Fruit fly (Drosophila melanogaster) whole organism, embryonic: Measurements from ENCODE around the gene CG42716.

Experiments
- Asciz ChIP-seq: fragments of 200-800 bp; sonication (Bioruptor generic); optimal IDR thresholded peaks from 2 replicates; lab custom pipeline; 2017; ENCODE audit warnings: missing biosample characterization, mild to moderate bottlenecking, missing genetic modification characterization, missing genetic modification reagents
- B-H2 ChIP-seq: fragments of 200-800 bp; sonication (Bioruptor generic); optimal IDR thresholded peaks from 2 replicates; lab custom pipeline; 2018; ENCODE audit warnings: missing biosample characterization, mild to moderate bottlenecking, missing genetic modification characterization
- C15 ChIP-seq: fragments of 200-800 bp; sonication (Bioruptor generic); IDR thresholded peaks from 3 replicates; pipeline ENCODE4 v1.3.6; 2022; ENCODE audit warnings: missing biosample characterization, missing genetic modification characterization
- CG10462 ChIP-seq: fragments of 200-800 bp; sonication (Bioruptor generic); optimal IDR thresholded peaks from 2 replicates; lab custom pipeline; 2016; ENCODE audit warnings: missing biosample characterization, missing genetic modification characterization
- CG11247 ChIP-seq: fragments of 200-800 bp; sonication (Bioruptor generic); IDR thresholded peaks from 2 replicates; pipeline ENCODE4 v1.3.6; 2022; ENCODE audit warnings: missing biosample characterization, missing genetic modification characterization
- CG12155 ChIP-seq: fragments of 200-800 bp; sonication (Bioruptor generic); optimal IDR thresholded peaks from 3 replicates; lab custom pipeline; 2016; ENCODE audit warnings: missing biosample characterization, missing genetic modification characterization
- CG13894 ChIP-seq: fragments of 200-800 bp; sonication (Bioruptor generic); optimal IDR thresholded peaks from 3 replicates; lab custom pipeline; 2018; ENCODE audit warnings: missing biosample characterization, mild to moderate bottlenecking, missing genetic modification characterization, moderate library complexity
- CG16779 ChIP-seq: fragments of 200-800 bp; sonication (Bioruptor generic); IDR thresholded peaks from 2 replicates; pipeline ENCODE4 v1.3.6; 2022; ENCODE audit warnings: missing biosample characterization, missing genetic modification characterization
- CG17568 ChIP-seq: fragments of 200-800 bp; sonication (Bioruptor generic); optimal IDR thresholded peaks from 2 replicates; lab custom pipeline; 2018; ENCODE audit warnings: missing biosample characterization, mild to moderate bottlenecking, missing genetic modification characterization, moderate library complexity
- CG17912 ChIP-seq: fragments of 200-800 bp; sonication (Bioruptor generic); optimal IDR thresholded peaks from 2 replicates; lab custom pipeline; 2018; ENCODE audit warnings: missing biosample characterization, mild to moderate bottlenecking, missing genetic modification characterization
- CG18011 ChIP-seq: fragments of 200-800 bp; sonication (Bioruptor generic); optimal IDR thresholded peaks from 2 replicates; lab custom pipeline; 2017; ENCODE audit warnings: missing biosample characterization, missing genetic modification characterization, mild to moderate bottlenecking, moderate library complexity, missing genotype
- CG18476 ChIP-seq: fragments of 200-800 bp; sonication (Bioruptor generic); optimal IDR thresholded peaks from 2 replicates; lab custom pipeline; 2016; ENCODE audit warnings: missing biosample characterization, mild to moderate bottlenecking, missing genetic modification characterization
- CG2199 ChIP-seq: fragments of 200-800 bp; sonication (Bioruptor generic); IDR thresholded peaks from 3 replicates; pipeline ENCODE4 v1.3.6; 2022; ENCODE audit warnings: missing biosample characterization, missing genetic modification characterization
- CG30403 ChIP-seq: fragments of 200-800 bp; sonication (Bioruptor generic); optimal IDR thresholded peaks from 3 replicates; lab custom pipeline; 2016; ENCODE audit warnings: missing biosample characterization, missing genetic modification characterization
- CG32532 ChIP-seq: fragments of 200-800 bp; sonication (Bioruptor generic); IDR thresholded peaks from 2 replicates; pipeline ENCODE4 v1.3.6; 2022; ENCODE audit warnings: missing biosample characterization, missing genetic modification characterization
- CG3281 ChIP-seq: fragments of 200-800 bp; sonication (Bioruptor generic); optimal IDR thresholded peaks from 3 replicates; lab custom pipeline; 2017; ENCODE audit warnings: missing biosample characterization, mild to moderate bottlenecking, missing genetic modification characterization
- CG33213 ChIP-seq: fragments of 200-800 bp; sonication (Bioruptor generic); optimal IDR thresholded peaks from 3 replicates; lab custom pipeline; 2016; ENCODE audit warnings: missing biosample characterization, missing genetic modification characterization
- CG3838 ChIP-seq: fragments of 200-800 bp; sonication (Bioruptor generic); optimal IDR thresholded peaks from 3 replicates; lab custom pipeline; 2016; ENCODE audit warnings: missing biosample characterization, missing genetic modification characterization
- CG6813 ChIP-seq: fragments of 200-800 bp; sonication (Bioruptor generic); optimal IDR thresholded peaks from 2 replicates; lab custom pipeline; 2017; ENCODE audit warnings: missing biosample characterization, missing genetic modification characterization, mild to moderate bottlenecking, moderate library complexity, missing genetic modification reagents
- CG7556 ChIP-seq: fragments of 200-800 bp; sonication (Bioruptor generic); optimal IDR thresholded peaks from 2 replicates; lab custom pipeline; 2017; ENCODE audit warnings: missing biosample characterization, mild to moderate bottlenecking, missing genetic modification characterization
- CG8089 ChIP-seq: fragments of 200-800 bp; sonication (Bioruptor generic); optimal IDR thresholded peaks from 3 replicates; lab custom pipeline; 2016; ENCODE audit warnings: missing biosample characterization, missing genetic modification characterization
- CG8281 ChIP-seq: fragments of 200-800 bp; sonication (Bioruptor generic); optimal IDR thresholded peaks from 2 replicates; lab custom pipeline; 2018; ENCODE audit warnings: missing biosample characterization, mild to moderate bottlenecking, missing genetic modification characterization, moderate library complexity
- CG8388 ChIP-seq: fragments of 200-800 bp; sonication (Bioruptor generic); optimal IDR thresholded peaks from 2 replicates; lab custom pipeline; 2019; ENCODE audit warnings: missing biosample characterization, mild to moderate bottlenecking, missing genetic modification characterization, moderate library complexity
- CG9609 ChIP-seq: fragments of 200-800 bp; sonication (Bioruptor generic); optimal IDR thresholded peaks from 3 replicates; lab custom pipeline; 2016; ENCODE audit warnings: missing biosample characterization, missing genetic modification characterization
- CoRest ChIP-seq: fragments of 200-800 bp; sonication (Bioruptor generic); optimal IDR thresholded peaks from 3 replicates; lab custom pipeline; 2018; ENCODE audit warnings: missing biosample characterization, mild to moderate bottlenecking, missing genetic modification characterization, moderate library complexity
- D ChIP-seq, 2 experiments: fragments of 200-800 bp in 1 of 2; fragments of >200 bp in 1 of 2; sonication (Bioruptor generic) in 1 of 2; optimal IDR thresholded peaks; 2 replicates in 1 of 2; 3 replicates in 1 of 2; lab custom pipeline; 2017; ENCODE audit warnings: mild to moderate bottlenecking in 1 of 2, missing biosample characterization in 1 of 2, missing genetic modification characterization in 1 of 2, missing genetic modification reagents in 1 of 2
- E2f2 ChIP-seq: fragments of 200-800 bp; sonication (Bioruptor generic); IDR thresholded peaks from 2 replicates; pipeline ENCODE4 v1.3.6; 2022; ENCODE audit warnings: missing biosample characterization, missing genetic modification characterization
- Ets65A ChIP-seq: fragments of 200-800 bp; sonication (Bioruptor generic); peaks from one replicate; lab custom pipeline; 2016; ENCODE audit warnings: missing biosample characterization, missing genetic modification characterization
- H2.0 ChIP-seq: fragments of 200-800 bp; sonication (Bioruptor generic); IDR thresholded peaks from 2 replicates; pipeline ENCODE4 v1.3.6; 2022; ENCODE audit warnings: missing biosample characterization, missing genetic modification characterization
- HLH4C ChIP-seq: fragments of 200-800 bp; sonication (Bioruptor generic); IDR thresholded peaks from 3 replicates; pipeline ENCODE4 v1.3.6; 2022; ENCODE audit warnings: missing biosample characterization, missing genetic modification characterization; ENCODE audit not compliant: partially characterized antibody
- Hey ChIP-seq: fragments of 200-800 bp; sonication (Bioruptor generic); optimal IDR thresholded peaks from 3 replicates; lab custom pipeline; 2018; ENCODE audit warnings: missing biosample characterization, mild to moderate bottlenecking, missing genetic modification characterization
- HmgD ChIP-seq: fragments of 200-800 bp; sonication (Bioruptor generic); optimal IDR thresholded peaks from 3 replicates; lab custom pipeline; 2016; ENCODE audit warnings: missing biosample characterization, missing genetic modification characterization
- Lim3 ChIP-seq: fragments of 200-800 bp; sonication (Bioruptor generic); IDR thresholded peaks from 2 replicates; pipeline ENCODE4 v1.3.6; 2022; ENCODE audit warnings: missing biosample characterization, missing genetic modification characterization
- MESR4 ChIP-seq: fragments of 200-800 bp; sonication (Bioruptor generic); optimal IDR thresholded peaks from 2 replicates; lab custom pipeline; 2018; ENCODE audit warnings: missing biosample characterization, mild to moderate bottlenecking, missing genetic modification characterization, moderate library complexity
- Poxn ChIP-seq: fragments of 200-800 bp; sonication (Bioruptor generic); IDR thresholded peaks from 2 replicates; pipeline ENCODE4 v1.3.6; 2022; ENCODE audit warnings: missing biosample characterization, missing genetic modification characterization
- bbx ChIP-seq: fragments of 200-800 bp; sonication (Bioruptor generic); IDR thresholded peaks from 2 replicates; pipeline ENCODE4 v1.3.6; 2022; ENCODE audit warnings: missing biosample characterization, missing genetic modification characterization; ENCODE audit not compliant: partially characterized antibody
- bigmax ChIP-seq: fragments of 200-800 bp; sonication (Bioruptor generic); optimal IDR thresholded peaks from 2 replicates; lab custom pipeline; 2018; ENCODE audit warnings: missing biosample characterization, mild to moderate bottlenecking, missing genetic modification characterization
- br ChIP-seq: fragments of >200 bp; optimal IDR thresholded peaks from 2 replicates; lab custom pipeline; 2017
- dati ChIP-seq: fragments of 200-800 bp; sonication (Bioruptor generic); IDR thresholded peaks from 2 replicates; pipeline ENCODE4 v1.3.6; 2022; ENCODE audit warnings: missing biosample characterization, missing genetic modification characterization
- ftz-f1 ChIP-seq: fragments of 200-800 bp; sonication (Bioruptor generic); optimal IDR thresholded peaks from 2 replicates; lab custom pipeline; 2016; ENCODE audit warnings: missing biosample characterization, missing genetic modification characterization
- gsb-n ChIP-seq: fragments of 200-800 bp; sonication (Bioruptor generic); optimal IDR thresholded peaks from 3 replicates; lab custom pipeline; 2018; ENCODE audit warnings: missing biosample characterization, mild to moderate bottlenecking, missing genetic modification characterization
- knrl ChIP-seq: fragments of 200-800 bp; sonication (Bioruptor generic); IDR thresholded peaks from 3 replicates; pipeline ENCODE4 v1.3.6; 2022; ENCODE audit warnings: missing biosample characterization, missing genetic modification characterization; ENCODE audit not compliant: partially characterized antibody
- lola ChIP-seq, 3 experiments: fragments of >200 bp in 2 of 3; fragments of 200-800 bp in 1 of 3; sonication (Bioruptor generic) in 1 of 3; optimal IDR thresholded peaks; 2 replicates each; lab custom pipeline; 2017 to 2019; ENCODE audit warnings: missing biosample characterization in 3 of 3, missing genetic modification characterization in 3 of 3, mild to moderate bottlenecking in 1 of 3, moderate library complexity in 1 of 3
- mld ChIP-seq: fragments of 200-800 bp; sonication (Bioruptor generic); IDR thresholded peaks from 3 replicates; pipeline ENCODE4 v1.3.6; 2022; ENCODE audit warnings: missing biosample characterization, missing genetic modification characterization; ENCODE audit not compliant: partially characterized antibody
- nerfin-1 ChIP-seq: fragments of 200-800 bp; sonication (Bioruptor generic); optimal IDR thresholded peaks from 3 replicates; lab custom pipeline; 2019; ENCODE audit warnings: missing biosample characterization, mild to moderate bottlenecking, missing genetic modification characterization, moderate library complexity
- pnt ChIP-seq: fragments of 200-800 bp; sonication (Bioruptor generic); optimal IDR thresholded peaks from 3 replicates; lab custom pipeline; 2016; ENCODE audit warnings: missing biosample characterization, missing genetic modification characterization
- sens-2 ChIP-seq: fragments of 200-800 bp; sonication (Bioruptor generic); IDR thresholded peaks from 2 replicates; pipeline ENCODE4 v1.3.6; 2022; ENCODE audit warnings: missing biosample characterization, missing genetic modification characterization
- sr ChIP-seq: fragments of 200-800 bp; sonication (Bioruptor generic); IDR thresholded peaks from 3 replicates; pipeline ENCODE4 v1.3.6; 2022; ENCODE audit warnings: missing biosample characterization, missing genetic modification characterization
- tll ChIP-seq, 2 experiments: fragments of 200-800 bp in 1 of 2; fragments of >200 bp in 1 of 2; sonication (Bioruptor generic) in 1 of 2; optimal IDR thresholded peaks; 2 replicates each; lab custom pipeline; 2017 to 2019; ENCODE audit warnings: missing biosample characterization in 2 of 2, missing genetic modification characterization in 2 of 2, mild to moderate bottlenecking in 1 of 2, moderate library complexity in 1 of 2
- trh ChIP-seq: fragments of 200-800 bp; sonication (Bioruptor generic); optimal IDR thresholded peaks from 2 replicates; lab custom pipeline; 2016; ENCODE audit warnings: missing biosample characterization, missing genetic modification characterization
- tx ChIP-seq: fragments of 200-800 bp; sonication (Bioruptor generic); optimal IDR thresholded peaks from 2 replicates; lab custom pipeline; 2016; ENCODE audit warnings: missing biosample characterization, missing genetic modification characterization

The CG42716 gene

DNA sequence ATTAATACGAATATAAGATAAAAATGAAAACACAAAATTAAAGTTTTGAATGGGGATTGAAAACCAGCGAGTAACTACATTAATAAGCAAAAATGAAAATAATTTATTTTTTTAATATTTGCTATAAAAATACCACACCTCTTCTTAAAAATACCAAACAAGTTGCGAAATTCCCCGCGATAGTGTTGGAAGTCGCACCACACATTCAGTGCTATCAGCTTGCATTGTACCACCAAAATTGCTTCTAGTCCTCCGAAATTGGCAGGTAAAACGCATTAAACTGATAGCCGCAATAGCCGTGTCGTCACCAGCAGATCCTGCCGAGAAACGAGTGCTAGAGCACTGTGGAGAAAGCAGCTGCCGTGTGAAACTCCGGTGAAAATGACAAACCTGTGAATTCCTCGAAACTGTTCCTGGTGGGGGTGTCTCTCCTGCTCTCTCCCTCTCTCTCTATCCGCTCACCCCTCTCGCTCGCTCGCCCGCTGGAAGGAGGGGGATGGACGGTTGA lies 45.5 kb upstream of the CG42716 start, which contains the start of gene Hip14 (continued):
- TF ChIP-seq MESR4 (GFP tag; lab: Kevin White, UChicago) (peak; percentile 98), sens-2 (no peak), B-H2 (GFP tag; lab: Kevin White, UChicago) (no peak), E2f2 (GFP tag; lab: Robert Waterston, UW) (no peak), CG16779 (GFP tag; lab: Robert Waterston, UW) (no peak), CG8388 (GFP tag; lab: Kevin White, UChicago) (no peak), CoRest (tag; lab: Kevin White, UChicago) (no peak), CG3281 (GFP tag; lab: Kevin White, UChicago) (peak; percentile 6), dati (GFP tag; lab: Robert Waterston, UW) (no peak), CG7556 (GFP tag; lab: Kevin White, UChicago) (peak; percentile 23), C15 (GFP tag; lab: Robert Waterston, UW) (no peak), CG33213 (GFP tag; lab: Kevin White, UChicago) (no peak), lola (GFP tag; optimal IDR thresholded peaks at IDR 0.05; lab: Kevin White, UChicago) (peak in 1 of 3 experiments; percentile 25), CG8089 (no peak), H2.0 (GFP tag; lab: Robert Waterston, UW) (no peak), sr (GFP tag; lab: Robert Waterston, UW) (no peak), Hey (tag; lab: Kevin White, UChicago) (no peak), tx (GFP tag; lab: Kevin White, UChicago) (no peak), nerfin-1 (peak; percentile 80), CG30403 (GFP tag; lab: Kevin White, UChicago) (peak; percentile 43), CG10462 (GFP tag; lab: Kevin White, UChicago) (no peak), br (lab: Kevin White, UChicago) (no peak), CG18476 (GFP tag; lab: Kevin White, UChicago) (no peak), Lim3 (GFP tag; lab: Robert Waterston, UW) (no peak), knrl (GFP tag; lab: Robert Waterston, UW) (no peak), CG11247 (no peak), pnt (GFP tag; lab: Kevin White, UChicago) (no peak), CG13894 (no peak), trh (no peak), HmgD (GFP tag; lab: Kevin White, UChicago) (no peak), Ets65A (GFP tag; lab: Kevin White, UChicago) (no peak), CG9609 (GFP tag; lab: Kevin White, UChicago) (no peak), D (optimal IDR thresholded peaks at IDR 0.05; lab: Kevin White, UChicago) (peak; percentile 62), D (GFP tag; optimal IDR thresholded peaks at IDR 0.05; lab: Kevin White, UChicago) (no peak), CG17568 (GFP tag; lab: Kevin White, UChicago) (no peak), CG12155 (no peak), gsb-n (tag; lab: Kevin White, UChicago) (no peak), CG18011 (GFP tag; lab: Kevin White, UChicago) (no peak), Asciz (GFP tag; lab: Kevin White, UChicago) (no peak), CG17912 (GFP tag; lab: Kevin White, UChicago) (no peak), CG3838 (no peak), CG2199 (GFP tag; lab: Robert Waterston, UW) (no peak), Poxn (no peak), HLH4C (GFP tag; lab: Robert Waterston, UW) (no peak), tll (GFP tag; optimal IDR thresholded peaks at IDR 0.05; lab: Kevin White, UChicago) (no peak), ftz-f1 (GFP tag; lab: Kevin White, UChicago) (peak; percentile 20), bbx (GFP tag; lab: Robert Waterston, UW) (peak; percentile 64), bigmax (no peak), CG6813 (GFP tag; lab: Kevin White, UChicago) (no peak), CG8281 (tag; lab: Kevin White, UChicago) (no peak), CG32532 (GFP tag; lab: Robert Waterston, UW) (no peak), mld (no peak)
